Fruit fly (Drosophila melanogaster) S2 (cell line): ENCODE data around the gene Lcp65Ag3.

Source experiments
- CG8478 ChIP-seq: fragments of >200 bp; optimal IDR thresholded peaks from 2 replicates; lab custom pipeline; 2018
- CTCF ChIP-seq, 2 experiments: fragments of >200 bp; optimal IDR thresholded peaks; 2 replicates each; lab custom pipeline; 2018

DNA sequence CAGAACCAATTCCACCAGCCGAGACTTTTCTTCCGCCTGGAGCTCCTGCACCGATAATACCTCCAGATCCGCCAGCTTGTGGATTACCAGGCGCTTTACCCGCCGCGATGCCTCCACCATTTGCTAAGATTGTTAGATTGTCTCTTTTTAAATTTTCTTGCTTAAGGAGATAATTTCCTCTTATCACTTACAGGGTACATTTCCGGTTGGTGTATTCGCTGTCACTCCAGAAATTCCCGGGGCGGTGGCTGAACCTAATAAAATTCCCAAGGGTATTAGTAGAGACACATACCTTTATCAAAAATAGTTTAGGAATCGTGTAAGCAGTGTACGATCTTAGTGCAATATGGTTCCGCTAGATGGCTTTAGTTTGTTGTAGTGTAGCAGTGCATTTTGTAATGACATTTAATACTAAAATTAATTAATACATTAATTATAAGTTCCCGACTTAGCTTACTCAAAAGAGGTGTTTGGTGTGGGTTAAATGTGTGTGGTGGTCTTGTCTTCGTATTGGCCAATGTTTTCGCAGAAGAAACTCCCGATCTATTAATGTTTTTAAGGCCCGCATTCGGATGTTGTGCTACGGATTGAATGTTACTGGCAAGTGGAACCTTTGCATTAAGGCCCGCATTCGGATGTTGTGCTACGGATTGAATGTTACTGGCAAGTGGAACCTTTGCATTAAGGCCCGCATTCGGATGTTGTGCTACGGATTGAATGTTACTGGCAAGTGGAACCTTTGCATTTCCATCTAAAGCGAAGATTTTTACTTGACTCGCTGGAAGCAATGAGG, 6.0 kb downstream of the Lcp65Ag3 start:
- TF ChIP-seq CG8478 (lab: Kevin White, UChicago) (no peak), CTCF (optimal IDR thresholded peaks at IDR 0.05; lab: Kevin White, UChicago) (peak; percentile 91 to 94)
